Fruit fly (Drosophila melanogaster) whole organism, pupa: Measurements from ENCODE around the gene CG4768.

Experiments
- CG14655 ChIP-seq: fragments of 200-800 bp; sonication (Bioruptor generic); optimal IDR thresholded peaks from 3 replicates; lab custom pipeline; 2017; ENCODE audit warnings: mild to moderate bottlenecking, missing biosample characterization, missing genetic modification reagents, missing genetic modification characterization
- CG32121 ChIP-seq: fragments of 200-800 bp; sonication (Bioruptor generic); IDR thresholded peaks from 2 replicates; pipeline ENCODE4 v1.3.6; 2022; ENCODE audit warnings: missing biosample characterization, missing genetic modification characterization
- CG4496 ChIP-seq: fragments of 200-800 bp; sonication (Bioruptor generic); IDR thresholded peaks from 3 replicates; pipeline ENCODE4 v1.3.6; 2022; ENCODE audit warnings: missing biosample characterization, missing genetic modification characterization
- CG8159 ChIP-seq: fragments of 200-800 bp; sonication (Bioruptor generic); optimal IDR thresholded peaks from 3 replicates; lab custom pipeline; 2018; ENCODE audit warnings: missing biosample characterization, mild to moderate bottlenecking, missing genetic modification characterization, moderate library complexity
- CG8301 ChIP-seq: fragments of 200-800 bp; sonication (Bioruptor generic); optimal IDR thresholded peaks from 2 replicates; lab custom pipeline; 2018; ENCODE audit warnings: missing biosample characterization, mild to moderate bottlenecking, missing genetic modification characterization
- CG9948 ChIP-seq: fragments of 200-800 bp; sonication (Bioruptor generic); optimal IDR thresholded peaks from 2 replicates; lab custom pipeline; 2018; ENCODE audit warnings: missing biosample characterization, mild to moderate bottlenecking, missing genetic modification characterization, moderate library complexity
- EcR ChIP-seq: fragments of 200-800 bp; sonication (Bioruptor generic); optimal IDR thresholded peaks from 3 replicates; lab custom pipeline; 2019; ENCODE audit warnings: missing biosample characterization, missing genetic modification characterization, mild to moderate bottlenecking, moderate library complexity, missing genetic modification reagents
- Pif1A ChIP-seq: fragments of 200-800 bp; sonication (Bioruptor generic); optimal IDR thresholded peaks from 3 replicates; lab custom pipeline; 2016; ENCODE audit warnings: missing biosample characterization, missing genetic modification characterization
- Pif1B ChIP-seq: fragments of 200-800 bp; sonication (Bioruptor generic); optimal IDR thresholded peaks from 3 replicates; lab custom pipeline; 2016; ENCODE audit warnings: missing biosample characterization, missing genetic modification characterization
- gl ChIP-seq: fragments of 200-800 bp; sonication (Bioruptor generic); optimal IDR thresholded peaks from 2 replicates; lab custom pipeline; 2018; ENCODE audit warnings: missing biosample characterization, mild to moderate bottlenecking, missing genetic modification characterization
- rn ChIP-seq: fragments of 200-800 bp; sonication (Bioruptor generic); IDR thresholded peaks from 2 replicates; pipeline ENCODE4 v1.3.6; 2022; ENCODE audit warnings: missing biosample characterization, missing genetic modification characterization

dm6 chrX:16783141-16783715, 8.7 kb upstream of the CG4768 start, which contains the start of gene if:
- TF ChIP-seq CG8301 (no peak), CG8159 (no peak), gl (tag; lab: Kevin White, UChicago) (no peak), EcR (GFP tag; lab: Kevin White, UChicago) (no peak), rn (GFP tag; lab: Robert Waterston, UW) (no peak), CG9948 (tag; lab: Kevin White, UChicago) (no peak), Pif1A (GFP tag; lab: Kevin White, UChicago) (no peak), CG32121 (GFP tag; lab: Robert Waterston, UW) (no peak), CG14655 (GFP tag; lab: Kevin White, UChicago) (no peak), CG4496 (GFP tag; lab: Robert Waterston, UW) (no peak), Pif1B (GFP tag; lab: Kevin White, UChicago) (no peak)
